Worm (Caenorhabditis elegans): ENCODE data around the gene Y11D7A.3.

Y11D7A.3 gene

DNA sequence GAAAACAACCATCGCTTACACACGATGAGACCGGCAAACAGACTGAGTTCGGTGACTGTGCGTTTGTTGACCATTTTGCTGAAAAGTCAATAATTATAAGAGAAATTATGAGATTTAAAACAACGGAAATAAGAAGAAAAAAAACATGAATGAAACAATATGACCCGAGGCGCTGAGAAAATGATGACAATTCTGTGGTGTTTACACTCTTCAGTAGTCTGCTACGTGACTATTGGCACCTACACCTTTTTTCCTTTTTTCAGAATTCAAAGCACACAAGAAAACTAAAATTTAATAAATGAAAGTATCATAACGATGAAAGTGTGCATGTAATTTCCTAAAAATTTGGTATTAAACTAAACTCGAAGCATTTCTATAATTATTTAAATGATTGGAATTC is 26.8 kb downstream of the Y11D7A.3 start, which contains the start of gene Y11D7A.10:
Gene Y11D7A.10 (minus strand): TSS at position 82 of the 400 bp plus-strand sequence.
- TF ChIP-seq mab-5 (tag; optimal IDR thresholded peaks at IDR 0.05) (no peak), flh-1 (GFP tag; optimal IDR thresholded peaks at IDR 0.05) (no peak), drap-1 (GFP tag; optimal IDR thresholded peaks at IDR 0.05) (no peak), snpc-4 (tag; optimal IDR thresholded peaks at IDR 0.05) (no peak), ztf-11 (tag; optimal IDR thresholded peaks at IDR 0.05) (no peak), ham-2 (GFP tag; optimal IDR thresholded peaks at IDR 0.05) (no peak), lin-13 (tag; optimal IDR thresholded peaks at IDR 0.05) (no peak), cnd-1 (tag; optimal IDR thresholded peaks at IDR 0.05) (no peak), zip-8 (tag; optimal IDR thresholded peaks at IDR 0.05) (no peak), nhr-2 (tag; optimal IDR thresholded peaks at IDR 0.05) (no peak), sptf-1 (tag; optimal IDR thresholded peaks at IDR 0.05) (no peak), nhr-28 (tag; optimal IDR thresholded peaks at IDR 0.05) (no peak), M03D4.4 (tag; optimal IDR thresholded peaks at IDR 0.05) (no peak), elt-3 (tag; optimal IDR thresholded peaks at IDR 0.05) (no peak), ces-1 (GFP tag; optimal IDR thresholded peaks at IDR 0.05) (no peak), elt-1 (tag; optimal IDR thresholded peaks at IDR 0.05; ENCODE audit: borderline replicate concordance, insufficient read depth) (no peak), nhr-76 (tag; optimal IDR thresholded peaks at IDR 0.05) (no peak), unc-39 (tag; optimal IDR thresholded peaks at IDR 0.05) (no peak)

DNA sequence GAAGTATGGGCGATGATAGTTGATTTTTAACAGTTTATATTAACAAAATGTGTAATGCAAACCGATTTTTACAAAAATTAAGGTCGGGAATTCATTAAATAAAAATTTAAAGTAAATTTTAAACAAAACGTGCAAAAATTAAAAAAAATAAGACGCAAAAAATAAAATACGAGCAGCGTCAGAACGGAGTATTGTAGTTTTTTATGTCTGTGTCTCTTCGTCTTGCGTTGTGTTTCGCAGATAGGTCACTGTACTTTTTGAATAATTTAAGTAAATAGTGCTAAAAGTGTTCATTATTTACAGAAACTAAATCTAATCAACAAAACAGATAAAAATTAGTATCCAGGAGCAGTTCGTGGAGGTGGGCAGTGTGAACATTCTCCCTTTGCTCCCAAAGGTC is 27.4 kb downstream of the Y11D7A.3 start:
- no peak for TF ChIP-seq lin-13 (tag; optimal IDR thresholded peaks at IDR 0.05)
- no peak for TF ChIP-seq ham-2 (GFP tag; optimal IDR thresholded peaks at IDR 0.05)
- TF ChIP-seq flh-1 (GFP tag; optimal IDR thresholded peaks at IDR 0.05): no peak
- no peak for TF ChIP-seq mab-5 (tag; optimal IDR thresholded peaks at IDR 0.05)
- TF ChIP-seq lin-32 (GFP tag; optimal IDR thresholded peaks at IDR 0.05): no peak
- no peak for TF ChIP-seq M03D4.4 (tag; optimal IDR thresholded peaks at IDR 0.05)
- TF ChIP-seq sptf-1 (tag; optimal IDR thresholded peaks at IDR 0.05): no peak
- no peak for TF ChIP-seq hlh-1 (tag; optimal IDR thresholded peaks at IDR 0.05)
- no peak for TF ChIP-seq bed-3 (GFP tag; optimal IDR thresholded peaks at IDR 0.05)
- TF ChIP-seq mep-1 (tag; optimal IDR thresholded peaks at IDR 0.05): no peak
- TF ChIP-seq nhr-237 (tag; optimal IDR thresholded peaks at IDR 0.05): peak; percentile 3
- TF ChIP-seq tbx-8 (GFP tag; optimal IDR thresholded peaks at IDR 0.05): no peak
- TF ChIP-seq nhr-2 (tag; optimal IDR thresholded peaks at IDR 0.05): no peak
- TF ChIP-seq blmp-1 (tag; optimal IDR thresholded peaks at IDR 0.05): no peak
- no peak for TF ChIP-seq zip-8 (tag; optimal IDR thresholded peaks at IDR 0.05)
- TF ChIP-seq lsy-2 (tag; optimal IDR thresholded peaks at IDR 0.05): peak; percentile 26
- TF ChIP-seq pha-4 (tag; optimal IDR thresholded peaks at IDR 0.05): peak; percentile 25
- no peak for TF ChIP-seq elt-1 (tag; optimal IDR thresholded peaks at IDR 0.05; ENCODE audit: borderline replicate concordance, insufficient read depth)

DNA sequence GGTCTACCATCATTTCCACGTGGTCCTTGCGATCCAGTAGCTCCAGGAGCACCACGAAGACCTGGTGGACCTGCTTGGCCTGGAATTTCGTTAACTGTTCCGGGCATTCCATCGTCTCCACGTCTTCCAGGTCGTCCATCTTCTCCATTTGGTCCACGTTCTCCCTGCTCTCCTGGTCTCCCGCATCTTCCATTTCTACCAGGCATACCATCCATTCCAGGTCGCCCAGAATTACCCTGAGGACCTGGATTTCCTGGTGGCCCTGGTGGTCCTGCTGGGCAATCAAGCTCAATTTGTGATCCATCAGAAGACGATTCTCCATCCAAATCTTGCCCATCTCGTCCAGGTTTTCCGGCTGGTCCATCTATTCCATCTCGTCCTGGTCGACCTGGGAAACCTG is 27.9 kb downstream of the Y11D7A.3 start:
- TF ChIP-seq elt-3 (tag; optimal IDR thresholded peaks at IDR 0.05) (no peak), M03D4.4 (tag; optimal IDR thresholded peaks at IDR 0.05) (no peak), nhr-28 (tag; optimal IDR thresholded peaks at IDR 0.05) (no peak), drap-1 (GFP tag; optimal IDR thresholded peaks at IDR 0.05) (no peak), nhr-76 (tag; optimal IDR thresholded peaks at IDR 0.05) (no peak), ztf-11 (tag; optimal IDR thresholded peaks at IDR 0.05) (no peak), cnd-1 (tag; optimal IDR thresholded peaks at IDR 0.05) (no peak), blmp-1 (tag; optimal IDR thresholded peaks at IDR 0.05) (no peak), ceh-83 (GFP tag; optimal IDR thresholded peaks at IDR 0.05) (no peak), tbx-8 (GFP tag; optimal IDR thresholded peaks at IDR 0.05) (no peak), nhr-2 (tag; optimal IDR thresholded peaks at IDR 0.05) (no peak), bed-3 (GFP tag; optimal IDR thresholded peaks at IDR 0.05) (no peak), nhr-237 (tag; optimal IDR thresholded peaks at IDR 0.05) (no peak), elt-1 (tag; optimal IDR thresholded peaks at IDR 0.05; ENCODE audit: borderline replicate concordance, insufficient read depth) (no peak), unc-39 (tag; optimal IDR thresholded peaks at IDR 0.05) (no peak), mep-1 (tag; optimal IDR thresholded peaks at IDR 0.05) (no peak), hlh-1 (tag; optimal IDR thresholded peaks at IDR 0.05) (no peak), sptf-1 (tag; optimal IDR thresholded peaks at IDR 0.05) (no peak), ham-2 (GFP tag; optimal IDR thresholded peaks at IDR 0.05) (no peak), zip-8 (tag; optimal IDR thresholded peaks at IDR 0.05) (no peak)

DNA sequence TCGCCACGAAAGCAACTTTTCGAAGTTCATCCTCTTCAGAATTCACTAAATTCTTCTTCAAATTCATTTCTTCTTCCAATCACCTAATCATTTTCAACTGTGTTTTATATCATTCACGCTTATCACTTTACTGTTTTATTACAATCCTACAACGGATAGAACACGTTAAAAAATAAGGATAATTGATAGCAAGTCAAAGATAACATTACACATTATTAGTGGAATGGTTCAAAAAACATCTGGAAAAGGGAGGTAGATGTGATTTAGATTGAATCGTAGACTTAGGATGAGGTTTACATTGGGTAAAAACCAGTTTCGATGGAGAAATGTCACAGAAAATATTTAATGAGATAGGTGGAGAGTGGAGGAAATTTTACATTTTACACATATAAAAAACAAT is 28.8 kb downstream of the Y11D7A.3 start, which contains the start of gene col-120:
Gene col-120 (minus strand): TSS at position 101 of the 400 bp plus-strand sequence.
- no peak for TF ChIP-seq nhr-237 (tag; optimal IDR thresholded peaks at IDR 0.05)
- TF ChIP-seq nhr-76 (tag; optimal IDR thresholded peaks at IDR 0.05): no peak
- TF ChIP-seq elt-3 (tag; optimal IDR thresholded peaks at IDR 0.05): no peak
- no peak for TF ChIP-seq blmp-1 (tag; optimal IDR thresholded peaks at IDR 0.05)
- no peak for TF ChIP-seq lin-13 (tag; optimal IDR thresholded peaks at IDR 0.05)

DNA sequence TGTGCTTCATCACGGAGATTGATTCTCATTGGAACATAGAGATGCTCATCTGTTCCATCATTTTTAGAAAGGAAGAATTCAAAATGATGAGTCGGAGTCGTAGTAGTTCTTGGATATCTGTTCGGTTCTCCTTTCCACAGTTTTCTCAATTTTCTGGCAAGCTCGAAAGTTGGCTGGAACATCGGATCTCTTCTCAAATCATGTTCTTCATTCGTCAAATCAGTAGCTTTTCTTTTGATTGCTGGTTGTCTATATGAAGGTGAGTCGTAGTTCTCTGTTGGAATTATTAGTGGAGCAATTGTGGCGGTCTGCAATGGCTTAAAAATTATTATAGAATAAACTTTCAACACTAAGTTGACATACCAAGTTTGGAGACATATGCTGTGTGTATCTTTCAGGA is 29.4 kb downstream of the Y11D7A.3 start:
- no peak for TF ChIP-seq elt-1 (tag; optimal IDR thresholded peaks at IDR 0.05; ENCODE audit: borderline replicate concordance, insufficient read depth)
- no peak for TF ChIP-seq ceh-43 (GFP tag; optimal IDR thresholded peaks at IDR 0.05)
- TF ChIP-seq mep-1 (tag; optimal IDR thresholded peaks at IDR 0.05): no peak
- TF ChIP-seq nhr-76 (tag; optimal IDR thresholded peaks at IDR 0.05): no peak
- no peak for TF ChIP-seq hlh-1 (tag; optimal IDR thresholded peaks at IDR 0.05)
- TF ChIP-seq bed-3 (GFP tag; optimal IDR thresholded peaks at IDR 0.05): no peak
- TF ChIP-seq tbx-8 (GFP tag; optimal IDR thresholded peaks at IDR 0.05): no peak
- no peak for TF ChIP-seq cnd-1 (tag; optimal IDR thresholded peaks at IDR 0.05)
- TF ChIP-seq M03D4.4 (tag; optimal IDR thresholded peaks at IDR 0.05): no peak
